Fruit fly (Drosophila melanogaster) whole organism, embryonic: ENCODE data around the gene ich.

ENCODE experiments used
- ATbp ChIP-seq: fragments of 200-800 bp; sonication (Bioruptor generic); optimal IDR thresholded peaks from 2 replicates; lab custom pipeline; 2017; ENCODE audit warnings: missing biosample characterization, mild to moderate bottlenecking, missing genetic modification characterization, missing genetic modification reagents
- B-H2 ChIP-seq: fragments of 200-800 bp; sonication (Bioruptor generic); optimal IDR thresholded peaks from 2 replicates; lab custom pipeline; 2018; ENCODE audit warnings: missing biosample characterization, mild to moderate bottlenecking, missing genetic modification characterization
- Blimp-1 ChIP-seq: fragments of 200-800 bp; sonication (Bioruptor generic); optimal IDR thresholded peaks from 3 replicates; lab custom pipeline; 2018; ENCODE audit warnings: missing biosample characterization, missing genetic modification characterization, mild to moderate bottlenecking, moderate library complexity, missing genetic modification reagents
- CG10209 ChIP-seq: fragments of 200-800 bp; sonication (Bioruptor generic); optimal IDR thresholded peaks from 3 replicates; lab custom pipeline; 2017; ENCODE audit warnings: missing biosample characterization, mild to moderate bottlenecking, missing genetic modification characterization, missing genetic modification reagents
- CG10959 ChIP-seq: fragments of 200-800 bp; sonication (Bioruptor generic); IDR thresholded peaks from 2 replicates; pipeline ENCODE4 v1.3.6; 2022; ENCODE audit warnings: missing biosample characterization, missing genetic modification characterization
- CG10979 ChIP-seq: fragments of 200-800 bp; sonication (Bioruptor generic); optimal IDR thresholded peaks from 2 replicates; lab custom pipeline; 2018; ENCODE audit warnings: missing biosample characterization, mild to moderate bottlenecking, missing genetic modification characterization, moderate library complexity
- CG11093 ChIP-seq: fragments of 200-800 bp; sonication (Bioruptor generic); IDR thresholded peaks from 3 replicates; pipeline ENCODE4 v1.3.6; 2022; ENCODE audit warnings: missing biosample characterization, missing genetic modification characterization
- CG11456 ChIP-seq: fragments of 200-800 bp; sonication (Bioruptor generic); IDR thresholded peaks from 3 replicates; pipeline ENCODE4 v1.3.6; 2022; ENCODE audit warnings: missing biosample characterization, missing genetic modification characterization
- CG1233 ChIP-seq: fragments of 200-800 bp; sonication (Bioruptor generic); optimal IDR thresholded peaks from 4 replicates; lab custom pipeline; 2018; ENCODE audit warnings: missing biosample characterization, mild to moderate bottlenecking, missing genetic modification characterization
- CG14050 ChIP-seq: fragments of 200-800 bp; sonication (Bioruptor generic); IDR thresholded peaks from 3 replicates; pipeline ENCODE4 v1.3.6; 2022; ENCODE audit warnings: missing biosample characterization, missing genetic modification characterization
- CG14860 ChIP-seq: fragments of 200-800 bp; sonication (Bioruptor generic); IDR thresholded peaks from 3 replicates; pipeline ENCODE4 v1.3.6; 2022; ENCODE audit warnings: missing biosample characterization, missing genetic modification characterization; ENCODE audit not compliant: partially characterized antibody
- CG16813 ChIP-seq: fragments of 200-800 bp; sonication (Bioruptor generic); IDR thresholded peaks from 3 replicates; pipeline ENCODE4 v1.3.6; 2022; ENCODE audit warnings: missing biosample characterization, missing genetic modification characterization; ENCODE audit not compliant: partially characterized antibody
- CG17912 ChIP-seq: fragments of 200-800 bp; sonication (Bioruptor generic); optimal IDR thresholded peaks from 2 replicates; lab custom pipeline; 2018; ENCODE audit warnings: missing biosample characterization, mild to moderate bottlenecking, missing genetic modification characterization
- CG1792 ChIP-seq: fragments of 200-800 bp; sonication (Bioruptor generic); optimal IDR thresholded peaks from 2 replicates; lab custom pipeline; 2016; ENCODE audit warnings: missing biosample characterization, missing genetic modification characterization
- CG2678 ChIP-seq: fragments of 200-800 bp; sonication (Bioruptor generic); optimal IDR thresholded peaks from 3 replicates; lab custom pipeline; 2019; ENCODE audit warnings: missing biosample characterization, mild to moderate bottlenecking, missing genetic modification characterization, moderate library complexity
- CG3065 ChIP-seq: fragments of 200-800 bp; sonication (Bioruptor generic); optimal IDR thresholded peaks from 2 replicates; lab custom pipeline; 2016; ENCODE audit warnings: missing biosample characterization, missing genetic modification characterization
- CG34376 ChIP-seq: fragments of 200-800 bp; sonication (Bioruptor generic); optimal IDR thresholded peaks from 2 replicates; lab custom pipeline; 2018; ENCODE audit warnings: missing biosample characterization, mild to moderate bottlenecking, missing genetic modification characterization
- CG4328 ChIP-seq: fragments of 200-800 bp; sonication (Bioruptor generic); optimal IDR thresholded peaks from 3 replicates; lab custom pipeline; 2017; ENCODE audit warnings: missing biosample characterization, missing genetic modification reagents, missing genetic modification characterization
- CG4854 ChIP-seq: fragments of 200-800 bp; sonication (Bioruptor generic); optimal IDR thresholded peaks from 2 replicates; lab custom pipeline; 2016; ENCODE audit warnings: missing biosample characterization, missing genetic modification characterization, inconsistent platforms
- CG6791 ChIP-seq: fragments of 200-800 bp; sonication (Bioruptor generic); IDR thresholded peaks from 3 replicates; pipeline ENCODE4 v1.3.6; 2022; ENCODE audit warnings: missing biosample characterization, missing genetic modification characterization; ENCODE audit not compliant: partially characterized antibody
- CG7786 ChIP-seq: fragments of 200-800 bp; sonication (Bioruptor generic); optimal IDR thresholded peaks from 2 replicates; lab custom pipeline; 2016; ENCODE audit warnings: missing biosample characterization, missing genetic modification characterization
- CG7928 ChIP-seq: fragments of 200-800 bp; sonication (Bioruptor generic); optimal IDR thresholded peaks from 2 replicates; lab custom pipeline; 2017; ENCODE audit warnings: missing biosample characterization, mild to moderate bottlenecking, missing genetic modification characterization
- CG9817 ChIP-seq: fragments of 200-800 bp; sonication (Bioruptor generic); optimal IDR thresholded peaks from 2 replicates; lab custom pipeline; 2018; ENCODE audit warnings: missing biosample characterization, mild to moderate bottlenecking, missing genetic modification characterization, moderate library complexity
- CG9876 ChIP-seq: fragments of 200-800 bp; sonication (Bioruptor generic); optimal IDR thresholded peaks from 2 replicates; lab custom pipeline; 2016; ENCODE audit warnings: missing biosample characterization, missing genetic modification characterization
- Drgx ChIP-seq: fragments of 200-800 bp; sonication (Bioruptor generic); IDR thresholded peaks from 2 replicates; pipeline ENCODE4 v1.3.6; 2022; ENCODE audit warnings: missing biosample characterization, missing genetic modification characterization
- Fer2 ChIP-seq: fragments of 200-800 bp; sonication (Bioruptor generic); optimal IDR thresholded peaks from 2 replicates; lab custom pipeline; 2018; ENCODE audit warnings: missing biosample characterization, mild to moderate bottlenecking, missing genetic modification characterization, moderate library complexity
- Hr39 ChIP-seq: fragments of >200 bp; optimal IDR thresholded peaks from 2 replicates; lab custom pipeline; 2017
- Lpt ChIP-seq: fragments of >200 bp; optimal IDR thresholded peaks from 2 replicates; lab custom pipeline; 2018; ENCODE audit warnings: missing biosample characterization, missing genetic modification characterization
- Med ChIP-seq: fragments of 200-800 bp; sonication (Bioruptor generic); peaks from one replicate; lab custom pipeline; 2016; ENCODE audit warnings: missing biosample characterization, missing genetic modification characterization, mild to moderate bottlenecking, inconsistent platforms, moderate library complexity
- Myb ChIP-seq: fragments of 200-800 bp; sonication (Bioruptor generic); optimal IDR thresholded peaks from 2 replicates; lab custom pipeline; 2016; ENCODE audit warnings: missing biosample characterization, missing genetic modification characterization
- Ravus ChIP-seq: fragments of 200-800 bp; sonication (Bioruptor generic); IDR thresholded peaks from 2 replicates; pipeline ENCODE4 v1.3.6; 2022; ENCODE audit warnings: missing biosample characterization, missing genetic modification characterization
- Six4 ChIP-seq: fragments of 200-800 bp; sonication (Bioruptor generic); optimal IDR thresholded peaks from 2 replicates; lab custom pipeline; 2016; ENCODE audit warnings: missing biosample characterization, missing genetic modification characterization
- Stat92E ChIP-seq, 3 experiments: fragments of >200 bp in 2 of 3; fragments of 200-800 bp in 1 of 3; sonication (Bioruptor generic) in 1 of 3; optimal IDR thresholded peaks; 2 replicates each; lab custom pipeline; 2017 to 2019; ENCODE audit warnings: missing biosample characterization in 3 of 3, missing genetic modification characterization in 3 of 3, mild to moderate bottlenecking in 1 of 3, moderate library complexity in 1 of 3
- abd-A ChIP-seq: fragments of 200-800 bp; sonication (Bioruptor generic); optimal IDR thresholded peaks from 3 replicates; lab custom pipeline; 2019; ENCODE audit warnings: missing biosample characterization, mild to moderate bottlenecking, missing genetic modification characterization, moderate library complexity
- bsh ChIP-seq, 2 experiments: fragments of 200-800 bp; sonication (Bioruptor generic); optimal IDR thresholded peaks; 2 replicates each; lab custom pipeline; 2017 to 2018; ENCODE audit warnings: mild to moderate bottlenecking in 2 of 2, missing biosample characterization in 2 of 2, missing genetic modification characterization in 2 of 2, moderate library complexity in 1 of 2
- chn ChIP-seq: fragments of 200-800 bp; sonication (Bioruptor generic); optimal IDR thresholded peaks from 2 replicates; lab custom pipeline; 2016; ENCODE audit warnings: missing biosample characterization, missing genetic modification characterization
- dpn ChIP-seq, 2 experiments: fragments of 200-800 bp; sonication (Bioruptor generic); optimal IDR thresholded peaks; 3 replicates each; lab custom pipeline; 2016; ENCODE audit warnings: missing biosample characterization in 2 of 2, missing genetic modification characterization in 2 of 2
- fd102C ChIP-seq: fragments of 200-800 bp; sonication (Bioruptor generic); optimal IDR thresholded peaks from 2 replicates; lab custom pipeline; 2018; ENCODE audit warnings: missing biosample characterization, mild to moderate bottlenecking, missing genetic modification characterization, moderate library complexity
- fu2 ChIP-seq: fragments of 200-800 bp; sonication (Bioruptor generic); optimal IDR thresholded peaks from 2 replicates; lab custom pipeline; 2016; ENCODE audit warnings: missing biosample characterization, missing genetic modification characterization
- ham ChIP-seq: fragments of 200-800 bp; sonication (Bioruptor generic); IDR thresholded peaks from 2 replicates; pipeline ENCODE4 v1.3.6; 2022; ENCODE audit warnings: missing biosample characterization, missing genetic modification characterization
- kni ChIP-seq: fragments of 200-800 bp; sonication (Bioruptor generic); optimal IDR thresholded peaks from 3 replicates; lab custom pipeline; 2017; ENCODE audit warnings: mild to moderate bottlenecking, missing biosample characterization, missing genetic modification reagents, missing genetic modification characterization
- mirr ChIP-seq: fragments of 200-800 bp; sonication (Bioruptor generic); optimal IDR thresholded peaks from 3 replicates; lab custom pipeline; 2018; ENCODE audit warnings: missing biosample characterization, mild to moderate bottlenecking, missing genetic modification characterization
- nom ChIP-seq: fragments of 200-800 bp; sonication (Bioruptor generic); optimal IDR thresholded peaks from 2 replicates; lab custom pipeline; 2017; ENCODE audit warnings: missing biosample characterization, missing genetic modification characterization, mild to moderate bottlenecking, moderate library complexity, missing genetic modification reagents
- pnt ChIP-seq: fragments of 200-800 bp; sonication (Bioruptor generic); optimal IDR thresholded peaks from 3 replicates; lab custom pipeline; 2016; ENCODE audit warnings: missing biosample characterization, missing genetic modification characterization
- seq ChIP-seq: fragments of 200-800 bp; sonication (Bioruptor generic); IDR thresholded peaks from 2 replicates; pipeline ENCODE4 v1.3.6; 2022; ENCODE audit warnings: missing biosample characterization, missing genetic modification characterization
- tup ChIP-seq: fragments of 200-800 bp; sonication (Bioruptor generic); optimal IDR thresholded peaks from 2 replicates; lab custom pipeline; 2016; ENCODE audit warnings: missing biosample characterization, mild to moderate bottlenecking, missing genetic modification characterization, moderate library complexity
- yki ChIP-seq: fragments of >200 bp; optimal IDR thresholded peaks from 3 replicates; lab custom pipeline; 2018
- zf30C ChIP-seq: fragments of 200-800 bp; sonication (Bioruptor generic); optimal IDR thresholded peaks from 3 replicates; lab custom pipeline; 2018; ENCODE audit warnings: missing biosample characterization, mild to moderate bottlenecking, missing genetic modification characterization

Gene ich

dm6 chr3R:8939750-8940149 is 23.1 kb downstream of the ich start:
- no peak for TF ChIP-seq CG7786
- TF ChIP-seq CG34376 (GFP tag; lab: Kevin White, UChicago) = peak; percentile 22
- peak in 1 of 2 experiments; percentile 85 for TF ChIP-seq bsh (GFP tag; optimal IDR thresholded peaks at IDR 0.05; lab: Kevin White, UChicago)
- no peak for TF ChIP-seq CG9876 (GFP tag; lab: Kevin White, UChicago)
- TF ChIP-seq CG17912 (GFP tag; lab: Kevin White, UChicago) = no peak
- TF ChIP-seq tup (GFP tag; lab: Kevin White, UChicago) = no peak
- TF ChIP-seq CG4854 (GFP tag; lab: Kevin White, UChicago) = no peak
- TF ChIP-seq zf30C (GFP tag; lab: Kevin White, UChicago) = no peak
- peak; percentile 53 for TF ChIP-seq Med
- peak; percentile 30 for TF ChIP-seq mirr (GFP tag; lab: Kevin White, UChicago)
- TF ChIP-seq Hr39 (lab: Kevin White, UChicago) = no peak
- TF ChIP-seq CG7928 (GFP tag; lab: Kevin White, UChicago) = no peak
- no peak for TF ChIP-seq CG2678 (tag; lab: Kevin White, UChicago)
- TF ChIP-seq Drgx (GFP tag; lab: Robert Waterston, UW) = peak; percentile 19; the same call in 1 of the 2 replicates
- TF ChIP-seq CG16813 (GFP tag; lab: Robert Waterston, UW) = no peak
- TF ChIP-seq pnt = no peak
- TF ChIP-seq B-H2 (GFP tag; lab: Kevin White, UChicago) = no peak
- TF ChIP-seq CG1233 (GFP tag; lab: Kevin White, UChicago) = no peak
- no peak for TF ChIP-seq fu2 (GFP tag; lab: Kevin White, UChicago)
- TF ChIP-seq Blimp-1 (GFP tag; lab: Kevin White, UChicago) = no peak
- TF ChIP-seq CG14050 = no peak
- TF ChIP-seq CG10209 (GFP tag; lab: Kevin White, UChicago) = no peak
- TF ChIP-seq nom = peak; percentile 97
- no peak for TF ChIP-seq abd-A
- no peak for TF ChIP-seq kni (GFP tag; lab: Kevin White, UChicago)
- no peak for TF ChIP-seq Ravus (GFP tag; lab: Robert Waterston, UW)

- TF ChIP-seq chn (no peak), Fer2 (no peak), Lpt (GFP tag; lab: Kevin White, UChicago) (no peak), Myb (GFP tag; lab: Kevin White, UChicago) (peak; percentile 72), bsh (GFP tag; optimal IDR thresholded peaks at IDR 0.05; lab: Kevin White, UChicago) (no peak), CG11093 (no peak), seq (GFP tag; lab: Robert Waterston, UW) (no peak), ATbp (no peak), CG6791 (GFP tag; lab: Robert Waterston, UW) (peak; percentile 86), CG2678 (tag; lab: Kevin White, UChicago) (no peak), yki (lab: Kevin White, UChicago) (no peak), Stat92E (GFP tag; optimal IDR thresholded peaks at IDR 0.05; lab: Kevin White, UChicago) (peak in 1 of 3 experiments; percentile 52), fd102C (GFP tag; lab: Kevin White, UChicago) (no peak), CG10959 (GFP tag; lab: Robert Waterston, UW) (no peak), dpn (GFP tag; optimal IDR thresholded peaks at IDR 0.05; lab: Kevin White, UChicago) (peak in 1 of 2 experiments; percentile 8), CG10979 (no peak), CG3065 (no peak), Six4 (GFP tag; lab: Kevin White, UChicago) (no peak), CG1792 (GFP tag; lab: Kevin White, UChicago) (no peak), ham (GFP tag; lab: Robert Waterston, UW) (no peak), CG11456 (GFP tag; lab: Robert Waterston, UW) (no peak), CG9817 (tag; lab: Kevin White, UChicago) (no peak), CG14860 (peak; percentile 62; the same call in 2 of the 3 replicates), CG4328 (GFP tag; lab: Kevin White, UChicago) (no peak)
Observed at dm6 chr3R:8938494-8939404, 24.1 kb downstream of the ich start, which contains the start of gene ScsbetaA. Gene ScsbetaA, plus strand, starts transcription at chr3R:8938724.
